Worm (Caenorhabditis elegans) whole organism, L2 larva: Measurements from ENCODE around the gene fbxa-67.

Experiments
- C34F6.9 ChIP-seq: fragments of 150-350 bp; optimal IDR thresholded peaks from 2 replicates; lab custom pipeline; 2014; ENCODE audit warnings: missing biosample characterization, missing genetic modification characterization
- R02D3.7 ChIP-seq: fragments of 150-350 bp; optimal IDR thresholded peaks from 2 replicates; lab custom pipeline; 2014; ENCODE audit warnings: missing biosample characterization, missing genetic modification characterization
- Y55F3AM.14 ChIP-seq: fragments of 200-800 bp; sonication (Bioruptor generic); optimal IDR thresholded peaks from 2 replicates; lab custom pipeline; 2018; ENCODE audit warnings: mild to moderate bottlenecking, missing genetic modification characterization, missing compliant biosample characterization
- ZK546.5 ChIP-seq: sonication (generic microtip); optimal IDR thresholded peaks from 2 replicates; lab custom pipeline; 2017; ENCODE audit warnings: missing biosample characterization, missing genetic modification characterization
- alr-1 ChIP-seq: fragments of 150-350 bp; optimal IDR thresholded peaks from 2 replicates; lab custom pipeline; 2014; ENCODE audit warnings: missing biosample characterization, missing genetic modification characterization
- aly-2 ChIP-seq: fragments of 150-350 bp; optimal IDR thresholded peaks from 2 replicates; lab custom pipeline; 2014; ENCODE audit warnings: missing biosample characterization, missing genetic modification characterization
- blmp-1 ChIP-seq: sonication (generic microtip); optimal IDR thresholded peaks from 2 replicates; lab custom pipeline; 2017; ENCODE audit warnings: missing genetic modification characterization, mild to moderate bottlenecking, missing compliant biosample characterization, antibody characterized with exemption, moderate library complexity; ENCODE audit not compliant: insufficient read depth
- ceh-16 ChIP-seq: fragments of 150-350 bp; optimal IDR thresholded peaks from 2 replicates; lab custom pipeline; 2014; ENCODE audit warnings: missing biosample characterization, missing genetic modification characterization
- ceh-82 ChIP-seq: fragments of 150-350 bp; optimal IDR thresholded peaks from 2 replicates; lab custom pipeline; 2014; ENCODE audit warnings: missing biosample characterization, missing genetic modification characterization
- crh-2 ChIP-seq: sonication (generic microtip); optimal IDR thresholded peaks from 2 replicates; lab custom pipeline; 2017; ENCODE audit warnings: missing biosample characterization, missing genetic modification characterization
- dmd-4 ChIP-seq: sonication (generic microtip); optimal IDR thresholded peaks from 2 replicates; lab custom pipeline; 2017; ENCODE audit warnings: missing biosample characterization, missing genetic modification characterization
- elt-3 ChIP-seq: sonication (generic microtip); optimal IDR thresholded peaks from 2 replicates; lab custom pipeline; 2017; ENCODE audit warnings: missing biosample characterization, missing genetic modification characterization
- fos-1 ChIP-seq: fragments of 150-350 bp; optimal IDR thresholded peaks from 2 replicates; lab custom pipeline; 2014; ENCODE audit warnings: missing biosample characterization, missing genetic modification characterization
- gmeb-1 ChIP-seq: fragments of 150-350 bp; optimal IDR thresholded peaks from 2 replicates; lab custom pipeline; 2014; ENCODE audit warnings: missing biosample characterization, missing genetic modification characterization
- lin-13 ChIP-seq: fragments of 150-350 bp; optimal IDR thresholded peaks from 2 replicates; lab custom pipeline; 2014; ENCODE audit warnings: missing biosample characterization, missing genetic modification reagents, missing genetic modification characterization
- lin-39 ChIP-seq: fragments of 150-350 bp; optimal IDR thresholded peaks from 2 replicates; lab custom pipeline; 2014; ENCODE audit warnings: missing biosample characterization, missing genetic modification reagents, missing genetic modification characterization
- lsy-2 ChIP-seq, 2 experiments: fragments of 150-350 bp in 1 of 2; sonication (generic microtip) in 1 of 2; optimal IDR thresholded peaks; 2 replicates each; lab custom pipeline; 2014 to 2017; ENCODE audit warnings: missing biosample characterization in 2 of 2, missing genetic modification characterization in 2 of 2
- mab-5 ChIP-seq: fragments of 150-350 bp; optimal IDR thresholded peaks from 2 replicates; lab custom pipeline; 2014; ENCODE audit warnings: missing biosample characterization, missing genetic modification characterization
- mdl-1 ChIP-seq, 2 experiments: fragments of 150-350 bp in 1 of 2; sonication (generic microtip) in 1 of 2; optimal IDR thresholded peaks; 2 replicates each; lab custom pipeline; 2017; ENCODE audit warnings: missing biosample characterization in 2 of 2, missing genetic modification characterization in 2 of 2
- nhr-11 ChIP-seq: fragments of 150-350 bp; optimal IDR thresholded peaks from 2 replicates; lab custom pipeline; 2014; ENCODE audit warnings: missing biosample characterization, missing genetic modification characterization
- nhr-12 ChIP-seq: fragments of 150-350 bp; optimal IDR thresholded peaks from 2 replicates; lab custom pipeline; 2014; ENCODE audit warnings: missing biosample characterization, missing genetic modification characterization
- nhr-129 ChIP-seq: fragments of 150-350 bp; optimal IDR thresholded peaks from 2 replicates; lab custom pipeline; 2014; ENCODE audit warnings: missing biosample characterization, missing genetic modification characterization
- nhr-23 ChIP-seq: fragments of 150-350 bp; optimal IDR thresholded peaks from 2 replicates; lab custom pipeline; 2014; ENCODE audit warnings: missing biosample characterization, missing genetic modification reagents, missing genetic modification characterization
- nhr-25 ChIP-seq: fragments of 150-350 bp; sonication (generic microtip); optimal IDR thresholded peaks from 3 replicates; lab custom pipeline; 2014; ENCODE audit warnings: missing biosample characterization, missing genetic modification characterization
- nhr-77 ChIP-seq: fragments of 150-350 bp; optimal IDR thresholded peaks from 2 replicates; lab custom pipeline; 2014; ENCODE audit warnings: missing biosample characterization, missing genetic modification characterization
- sem-4 ChIP-seq: fragments of 150-350 bp; optimal IDR thresholded peaks from 2 replicates; lab custom pipeline; 2014; ENCODE audit warnings: missing biosample characterization, missing genetic modification reagents, missing genetic modification characterization
- skn-1 ChIP-seq: sonication (generic microtip); optimal IDR thresholded peaks from 2 replicates; lab custom pipeline; 2017; ENCODE audit warnings: missing biosample characterization, missing genetic modification characterization
- sma-3 ChIP-seq: sonication (generic microtip); optimal IDR thresholded peaks from 2 replicates; lab custom pipeline; 2016; ENCODE audit warnings: missing genetic modification reagents, missing genetic modification characterization, missing compliant biosample characterization
- sma-9 ChIP-seq, 2 experiments: fragments of 150-350 bp in 1 of 2; sonication (generic microtip) in 1 of 2; optimal IDR thresholded peaks; 2 replicates each; lab custom pipeline; 2014 to 2016; ENCODE audit warnings: missing genetic modification characterization in 2 of 2, mild to moderate bottlenecking in 1 of 2, missing biosample characterization in 1 of 2, missing compliant biosample characterization in 1 of 2, missing genetic modification reagents in 1 of 2, moderate library complexity in 1 of 2
- snpc-4 ChIP-seq: fragments of 150-350 bp; optimal IDR thresholded peaks from 2 replicates; lab custom pipeline; 2014; ENCODE audit warnings: missing biosample characterization, missing genetic modification characterization
- unc-39 ChIP-seq: fragments of 150-350 bp; optimal IDR thresholded peaks from 2 replicates; lab custom pipeline; 2014; ENCODE audit warnings: missing biosample characterization, missing genetic modification characterization
- unc-55 ChIP-seq: fragments of 150-350 bp; sonication (generic microtip); optimal IDR thresholded peaks from 3 replicates; lab custom pipeline; 2014; ENCODE audit warnings: missing biosample characterization, missing genetic modification reagents, missing genetic modification characterization
- unc-62 ChIP-seq: fragments of 150-350 bp; optimal IDR thresholded peaks from 2 replicates; lab custom pipeline; 2014; ENCODE audit warnings: missing biosample characterization, missing genetic modification reagents, missing genetic modification characterization
- ztf-1 ChIP-seq: fragments of 200-800 bp; sonication (Bioruptor generic); conservative IDR thresholded peaks from 2 replicates; pipeline ENCODE4 v1.3.6; 2022; ENCODE audit warnings: missing genetic modification characterization, missing compliant biosample characterization
- ztf-11 ChIP-seq: sonication (generic microtip); optimal IDR thresholded peaks from 2 replicates; lab custom pipeline; 2017; ENCODE audit warnings: missing biosample characterization, missing genetic modification characterization
- ztf-4 ChIP-seq: fragments of 150-350 bp; optimal IDR thresholded peaks from 2 replicates; lab custom pipeline; 2014; ENCODE audit warnings: missing biosample characterization, missing genetic modification characterization

Gene fbxa-67

ce11 chrIII:989558-989957 is 39.1 kb upstream of the fbxa-67 start:
- no peak for TF ChIP-seq nhr-129 (tag; lab: Kevin White, UChicago)
- no peak for TF ChIP-seq unc-55 (GFP tag; lab: Kevin White, UChicago)
- TF ChIP-seq nhr-12 (tag; lab: Kevin White, UChicago) = no peak
- TF ChIP-seq snpc-4 (tag; lab: Kevin White, UChicago) = no peak
- TF ChIP-seq sma-3 = no peak
- TF ChIP-seq blmp-1 = no peak
- TF ChIP-seq alr-1 (tag; lab: Kevin White, UChicago) = no peak
- no peak for TF ChIP-seq ztf-4
- no peak for TF ChIP-seq C34F6.9 (tag; lab: Kevin White, UChicago)
- TF ChIP-seq sem-4 (tag; lab: Kevin White, UChicago) = no peak
- no peak for TF ChIP-seq ztf-11 (tag; lab: Kevin White, UChicago)
- no peak for TF ChIP-seq mab-5 (tag; lab: Kevin White, UChicago)
- no peak for TF ChIP-seq elt-3 (tag; lab: Kevin White, UChicago)
- TF ChIP-seq lin-39 (tag; lab: Kevin White, UChicago) = no peak
- TF ChIP-seq nhr-77 (tag; lab: Kevin White, UChicago) = no peak
- no peak for TF ChIP-seq ZK546.5 (tag; lab: Kevin White, UChicago)
- no peak for TF ChIP-seq crh-2
- TF ChIP-seq unc-62 (GFP tag; lab: Kevin White, UChicago) = no peak

ce11 chrIII:982961-983360 is 32.5 kb upstream of the fbxa-67 start, which contains the start of gene tbc-10:
Gene tbc-10 (plus strand): TSS chrIII:983261.
- TF ChIP-seq lin-13 (GFP tag; lab: Kevin White, UChicago) (no peak), nhr-12 (tag; lab: Kevin White, UChicago) (no peak), ztf-1 (GFP tag; lab: Robert Waterston, UW) (no peak), sma-9 (GFP tag; optimal IDR thresholded peaks at IDR 0.05; lab: Kevin White, UChicago) (no peak), sma-9 (tag; optimal IDR thresholded peaks at IDR 0.05; lab: Kevin White, UChicago) (no peak)
- TF ChIP-seq, all 48 proteins: peak for 0

ce11 chrIII:981960-982359 is 31.5 kb upstream of the fbxa-67 start:
- TF ChIP-seq unc-39 (tag; lab: Kevin White, UChicago) (no peak), sem-4 (tag; lab: Kevin White, UChicago) (peak; percentile 4), ceh-16 (tag; lab: Kevin White, UChicago) (no peak), nhr-77 (tag; lab: Kevin White, UChicago) (no peak), fos-1 (tag; lab: Kevin White, UChicago) (peak; percentile 51), unc-62 (GFP tag; lab: Kevin White, UChicago) (no peak), sma-3 (no peak), alr-1 (tag; lab: Kevin White, UChicago) (no peak), nhr-23 (tag; lab: Kevin White, UChicago) (no peak), aly-2 (tag; lab: Kevin White, UChicago) (no peak), nhr-11 (tag; lab: Kevin White, UChicago) (no peak), nhr-129 (tag; lab: Kevin White, UChicago) (peak; percentile 21), crh-2 (no peak), skn-1 (tag; lab: Kevin White, UChicago) (no peak), sma-9 (GFP tag; optimal IDR thresholded peaks at IDR 0.05; lab: Kevin White, UChicago) (no peak), sma-9 (tag; optimal IDR thresholded peaks at IDR 0.05; lab: Kevin White, UChicago) (no peak), ZK546.5 (tag; lab: Kevin White, UChicago) (no peak), unc-55 (GFP tag; lab: Kevin White, UChicago) (peak; percentile 69), ceh-82 (tag; lab: Kevin White, UChicago) (no peak), mdl-1 (tag; optimal IDR thresholded peaks at IDR 0.05; lab: Kevin White, UChicago) (no peak), nhr-25 (tag; lab: Kevin White, UChicago) (peak; percentile 17), dmd-4 (tag; lab: Kevin White, UChicago) (no peak), mab-5 (tag; lab: Kevin White, UChicago) (no peak), snpc-4 (tag; lab: Kevin White, UChicago) (no peak), ztf-4 (no peak), gmeb-1 (tag; lab: Kevin White, UChicago) (peak; percentile 41), R02D3.7 (tag; lab: Kevin White, UChicago) (no peak), lsy-2 (tag; optimal IDR thresholded peaks at IDR 0.05; lab: Kevin White, UChicago) (peak in 1 of 2 experiments; percentile 4), C34F6.9 (tag; lab: Kevin White, UChicago) (peak; percentile 58), lin-13 (GFP tag; lab: Kevin White, UChicago) (no peak), Y55F3AM.14 (GFP tag; lab: Kevin White, UChicago) (no peak)
